Worm (Caenorhabditis elegans) whole organism, L1 larva: ENCODE results near the gene sur-7.

ENCODE experiments used
- C34B4.2 ChIP-seq: sonication (generic microtip); optimal IDR thresholded peaks from 2 replicates; lab custom pipeline; 2017; ENCODE audit warnings: mild to moderate bottlenecking, missing genetic modification characterization, missing compliant biosample characterization
- aha-1 ChIP-seq: fragments of 150-350 bp; optimal IDR thresholded peaks from 2 replicates; lab custom pipeline; 2014; ENCODE audit warnings: missing biosample characterization, missing genetic modification characterization
- ama-1 ChIP-seq: fragments of 150-350 bp; optimal IDR thresholded peaks from 2 replicates; lab custom pipeline; 2014
- ceh-8 ChIP-seq: fragments of 200-800 bp; sonication (Bioruptor generic); optimal IDR thresholded peaks from 2 replicates; lab custom pipeline; 2018; ENCODE audit warnings: mild to moderate bottlenecking, missing genetic modification characterization, moderate library complexity, missing compliant biosample characterization
- ceh-90 ChIP-seq: sonication (generic microtip); optimal IDR thresholded peaks from 2 replicates; lab custom pipeline; 2016; ENCODE audit warnings: missing genetic modification characterization, missing compliant biosample characterization
- dpl-1 ChIP-seq, 3 experiments: fragments of 150-350 bp in 2 of 3; sonication (generic microtip) in 1 of 3; optimal IDR thresholded peaks; 2 replicates each; lab custom pipeline; 2014 to 2017; ENCODE audit warnings: missing biosample characterization in 3 of 3, missing genetic modification characterization in 3 of 3, missing genetic modification reagents in 3 of 3
- dsc-1 ChIP-seq: sonication (generic microtip); optimal IDR thresholded peaks from 2 replicates; lab custom pipeline; 2016; ENCODE audit warnings: mild to moderate bottlenecking, missing genetic modification characterization, missing compliant biosample characterization
- efl-1 ChIP-seq, 4 experiments: fragments of 150-350 bp; optimal IDR thresholded peaks in 3 of 4; peaks in 1 of 4; 1 replicate in 1 of 4; 2 replicates in 3 of 4; lab custom pipeline; 2014; ENCODE audit warnings: missing biosample characterization in 2 of 4, missing genetic modification characterization in 2 of 4, missing genetic modification reagents in 2 of 4
- elt-2 ChIP-seq: sonication (generic microtip); optimal IDR thresholded peaks from 2 replicates; lab custom pipeline; 2016; ENCODE audit warnings: missing genetic modification characterization, mild to moderate bottlenecking, inconsistent platforms, missing compliant biosample characterization, missing genetic modification reagents
- elt-3 ChIP-seq, 6 experiments: fragments of 150-350 bp in 1 of 6; sonication (generic microtip); optimal IDR thresholded peaks; 2 replicates each; lab custom pipeline; 2017 to 2018; ENCODE audit warnings: missing biosample characterization in 6 of 6, missing genetic modification characterization in 6 of 6, inconsistent platforms in 1 of 6
- ets-5 ChIP-seq: fragments of 200-800 bp; sonication (Bioruptor generic); IDR thresholded peaks from 2 replicates; pipeline ENCODE4 v1.3.6; 2022; ENCODE audit warnings: missing genetic modification characterization, missing compliant biosample characterization
- fkh-4 ChIP-seq: sonication (generic microtip); optimal IDR thresholded peaks from 2 replicates; lab custom pipeline; 2016; ENCODE audit warnings: missing compliant biosample characterization, missing genetic modification characterization, borderline replicate concordance
- hlh-4 ChIP-seq: sonication (generic microtip); optimal IDR thresholded peaks from 2 replicates; lab custom pipeline; 2016; ENCODE audit warnings: mild to moderate bottlenecking, missing genetic modification characterization, missing compliant biosample characterization
- irx-1 ChIP-seq: sonication (generic microtip); optimal IDR thresholded peaks from 2 replicates; lab custom pipeline; 2016; ENCODE audit warnings: missing genetic modification characterization, missing compliant biosample characterization
- lin-14 ChIP-seq: fragments of 200-800 bp; sonication (Bioruptor generic); optimal IDR thresholded peaks from 2 replicates; lab custom pipeline; 2018; ENCODE audit warnings: mild to moderate bottlenecking, missing genetic modification characterization, moderate library complexity, missing compliant biosample characterization
- lin-35 ChIP-seq, 2 experiments: fragments of 150-350 bp; optimal IDR thresholded peaks; 2 replicates each; lab custom pipeline; 2014; ENCODE audit warnings: missing biosample characterization in 2 of 2, missing genetic modification characterization in 2 of 2, missing genetic modification reagents in 2 of 2
- lin-39 ChIP-seq: fragments of 150-350 bp; optimal IDR thresholded peaks from 2 replicates; lab custom pipeline; 2014; ENCODE audit warnings: missing biosample characterization, missing genetic modification reagents, missing genetic modification characterization
- mab-9 ChIP-seq: fragments of 200-800 bp; sonication (Bioruptor generic); IDR thresholded peaks from 2 replicates; pipeline ENCODE4 v1.3.6; 2022; ENCODE audit warnings: missing genetic modification reagents, missing genetic modification characterization, missing compliant biosample characterization
- mef-2 ChIP-seq: fragments of 150-350 bp; optimal IDR thresholded peaks from 2 replicates; lab custom pipeline; 2014; ENCODE audit warnings: missing biosample characterization, missing genetic modification characterization
- mep-1 ChIP-seq: fragments of 150-350 bp; optimal IDR thresholded peaks from 2 replicates; lab custom pipeline; 2014; ENCODE audit warnings: missing biosample characterization, missing genetic modification characterization
- nhr-11 ChIP-seq: fragments of 150-350 bp; optimal IDR thresholded peaks from 2 replicates; lab custom pipeline; 2014; ENCODE audit warnings: missing biosample characterization, missing genetic modification characterization
- nhr-19 ChIP-seq: fragments of 200-800 bp; sonication (Bioruptor generic); conservative IDR thresholded peaks from 2 replicates; pipeline ENCODE4 v1.3.6; 2022; ENCODE audit warnings: missing genetic modification characterization, missing compliant biosample characterization
- nhr-20 ChIP-seq: sonication (generic microtip); optimal IDR thresholded peaks from 2 replicates; lab custom pipeline; 2016; ENCODE audit warnings: mild to moderate bottlenecking, missing genetic modification characterization, missing compliant biosample characterization
- nhr-237 ChIP-seq: fragments of 150-350 bp; optimal IDR thresholded peaks from 2 replicates; lab custom pipeline; 2014; ENCODE audit warnings: missing biosample characterization, missing genetic modification characterization
- nhr-28 ChIP-seq: fragments of 150-350 bp; optimal IDR thresholded peaks from 2 replicates; lab custom pipeline; 2014; ENCODE audit warnings: missing biosample characterization, missing genetic modification characterization
- nhr-47 ChIP-seq: sonication (generic microtip); optimal IDR thresholded peaks from 2 replicates; lab custom pipeline; 2016; ENCODE audit warnings: mild to moderate bottlenecking, missing genetic modification characterization, moderate library complexity, missing compliant biosample characterization
- nhr-71 ChIP-seq: sonication (generic microtip); optimal IDR thresholded peaks from 2 replicates; lab custom pipeline; 2016; ENCODE audit warnings: mild to moderate bottlenecking, missing genetic modification characterization, moderate library complexity, missing compliant biosample characterization
- pax-3 ChIP-seq: fragments of 200-800 bp; sonication (Bioruptor generic); optimal IDR thresholded peaks from 2 replicates; lab custom pipeline; 2018; ENCODE audit warnings: mild to moderate bottlenecking, missing genetic modification characterization, moderate library complexity, missing compliant biosample characterization
- pqm-1 ChIP-seq: sonication (generic microtip); optimal IDR thresholded peaks from 3 replicates; lab custom pipeline; 2017; ENCODE audit warnings: missing biosample characterization, missing genetic modification characterization
- rnt-1 ChIP-seq: sonication (generic microtip); optimal IDR thresholded peaks from 2 replicates; lab custom pipeline; 2016; ENCODE audit warnings: mild to moderate bottlenecking, missing genetic modification characterization, moderate library complexity, missing compliant biosample characterization
- snu-23 ChIP-seq: sonication (generic microtip); optimal IDR thresholded peaks from 2 replicates; lab custom pipeline; 2016; ENCODE audit warnings: missing genetic modification characterization, missing compliant biosample characterization
- swsn-7 ChIP-seq: sonication (generic microtip); optimal IDR thresholded peaks from 2 replicates; lab custom pipeline; 2016; ENCODE audit warnings: missing genetic modification characterization, missing compliant biosample characterization
- tbx-2 ChIP-seq: sonication (generic microtip); optimal IDR thresholded peaks from 2 replicates; lab custom pipeline; 2016; ENCODE audit warnings: missing genetic modification characterization, missing compliant biosample characterization
- tlp-1 ChIP-seq: fragments of 150-350 bp; optimal IDR thresholded peaks from 2 replicates; lab custom pipeline; 2014; ENCODE audit warnings: missing biosample characterization, missing genetic modification characterization
- unc-130 ChIP-seq: fragments of 150-350 bp; optimal IDR thresholded peaks from 2 replicates; lab custom pipeline; 2017; ENCODE audit warnings: missing biosample characterization, missing genetic modification characterization, inconsistent platforms
- unc-62 ChIP-seq: fragments of 150-350 bp; optimal IDR thresholded peaks from 2 replicates; lab custom pipeline; 2014; ENCODE audit warnings: missing biosample characterization, missing genetic modification reagents, missing genetic modification characterization
- unc-98 ChIP-seq: fragments of 200-800 bp; sonication (Bioruptor generic); IDR thresholded peaks from 2 replicates; pipeline ENCODE4 v1.3.6; 2022; ENCODE audit warnings: missing genetic modification characterization, missing compliant biosample characterization
- ztf-11 ChIP-seq, 2 experiments: sonication (generic microtip); optimal IDR thresholded peaks; 2 replicates each; lab custom pipeline; 2016 to 2017; ENCODE audit warnings: missing genetic modification characterization in 2 of 2, missing biosample characterization in 1 of 2, missing compliant biosample characterization in 1 of 2
- ztf-4 ChIP-seq: fragments of 150-350 bp; optimal IDR thresholded peaks from 2 replicates; lab custom pipeline; 2014; ENCODE audit warnings: missing biosample characterization, missing genetic modification characterization

sur-7 gene

DNA sequence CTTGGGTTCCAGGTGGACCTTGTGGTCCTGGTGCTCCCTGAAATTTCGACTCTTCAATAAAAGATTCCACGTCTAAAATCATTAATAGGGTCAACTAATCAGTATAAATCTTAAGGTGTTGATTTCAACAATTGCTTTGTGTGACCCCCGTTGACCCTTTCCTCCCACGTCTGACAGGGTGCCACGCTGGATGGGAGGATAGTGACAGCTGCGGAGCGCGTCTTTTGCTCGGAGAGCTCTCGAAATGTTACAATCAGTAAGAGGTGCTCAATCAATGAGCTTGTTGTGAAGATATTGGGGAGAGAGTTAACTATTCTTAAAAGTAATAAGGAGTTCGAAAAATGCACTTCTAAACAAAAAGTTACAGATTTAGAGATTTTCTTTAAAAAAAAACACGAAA is 12.0 kb downstream of the sur-7 start:
- no peak for TF ChIP-seq elt-2
- TF ChIP-seq nhr-71 (tag; lab: Kevin White, UChicago): peak; percentile 39
- peak; percentile 15 for TF ChIP-seq lin-14 (GFP tag; lab: Kevin White, UChicago)
- TF ChIP-seq efl-1 (optimal IDR thresholded peaks at IDR 0.05; lab: Kevin White, UChicago): no peak
- peak in 1 of 2 experiments; percentile 13 for TF ChIP-seq efl-1 (GFP tag; optimal IDR thresholded peaks at IDR 0.05 in 1 of 2; lab: Kevin White, UChicago)
- TF ChIP-seq rnt-1 (tag; lab: Kevin White, UChicago): peak; percentile 55

DNA sequence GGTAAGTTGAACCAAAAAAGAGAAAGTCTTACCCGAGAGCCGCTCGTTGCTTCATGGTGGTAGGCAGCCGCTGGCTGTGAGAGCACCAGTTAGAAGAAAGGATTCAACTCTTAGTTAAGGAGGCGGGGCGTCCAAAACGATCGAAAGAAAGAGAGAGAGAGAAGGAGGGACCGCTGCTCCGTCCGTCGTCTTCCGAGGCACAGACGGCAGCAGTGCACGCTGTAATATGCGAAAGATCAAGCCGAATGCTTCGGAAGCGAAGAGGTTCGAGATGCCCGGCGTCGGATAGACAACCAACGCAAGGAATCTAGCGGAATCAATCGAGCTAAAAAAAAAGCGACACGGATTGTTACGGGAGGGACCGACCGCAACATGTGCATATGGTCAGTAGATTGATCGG is 12.9 kb downstream of the sur-7 start, which contains the start of gene let-2:
let-2 (minus strand) TSS at position 68 of the 400 bp plus-strand sequence.
- TF ChIP-seq ceh-8 (no peak), ceh-90 (tag; lab: Kevin White, UChicago) (no peak), nhr-19 (peak; percentile 17; the same call in 1 of the 2 replicates), nhr-11 (no peak), nhr-71 (tag; lab: Kevin White, UChicago) (peak; percentile 44), aha-1 (tag; lab: Kevin White, UChicago) (no peak), rnt-1 (tag; lab: Kevin White, UChicago) (peak; percentile 62), pax-3 (tag; lab: Kevin White, UChicago) (no peak), snu-23 (GFP tag; lab: Kevin White, UChicago) (peak; percentile 22), lin-14 (GFP tag; lab: Kevin White, UChicago) (peak; percentile 58), nhr-28 (tag; lab: Kevin White, UChicago) (no peak), mef-2 (no peak), pqm-1 (tag; lab: Kevin White, UChicago) (no peak), swsn-7 (tag; lab: Kevin White, UChicago) (no peak), ztf-4 (tag; lab: Kevin White, UChicago) (no peak), unc-98 (GFP tag; lab: Robert Waterston, UW) (no peak), unc-130 (no peak), lin-35 (GFP tag; optimal IDR thresholded peaks at IDR 0.05; lab: Kevin White, UChicago) (no peak), elt-3 (tag; optimal IDR thresholded peaks at IDR 0.05; lab: Kevin White, UChicago) (no peak), ama-1 (lab: Kevin White, UChicago) (no peak), nhr-20 (tag; lab: Kevin White, UChicago) (peak; percentile 15), hlh-4 (tag; lab: Kevin White, UChicago) (no peak), tlp-1 (tag; lab: Kevin White, UChicago) (no peak), lin-39 (tag; lab: Kevin White, UChicago) (no peak), elt-2 (no peak), dsc-1 (tag; lab: Kevin White, UChicago) (peak; percentile 25), C34B4.2 (tag; lab: Kevin White, UChicago) (no peak), mep-1 (tag; lab: Kevin White, UChicago) (no peak)

DNA sequence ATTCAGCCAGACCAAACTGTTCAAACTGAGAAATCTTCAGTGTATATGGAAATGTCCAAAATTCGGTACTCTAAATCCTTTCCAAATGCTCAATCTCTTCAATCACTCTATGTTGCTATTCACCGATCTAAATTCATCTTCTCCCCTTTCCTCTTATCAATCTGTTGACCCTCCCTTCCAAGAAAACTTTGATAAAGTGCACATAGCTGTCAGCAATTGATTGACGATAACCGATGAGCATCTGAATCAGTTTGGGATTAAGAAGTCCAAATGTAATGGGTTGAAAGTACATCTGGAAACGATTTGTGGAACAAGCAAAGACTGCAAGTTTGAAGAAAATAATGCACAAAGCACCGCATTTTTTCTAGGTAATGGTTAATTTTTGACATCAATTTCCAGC is 13.6 kb downstream of the sur-7 start:
- TF ChIP-seq mef-2: no peak
- no peak for TF ChIP-seq swsn-7 (tag; lab: Kevin White, UChicago)
- peak; percentile 56 for TF ChIP-seq rnt-1 (tag; lab: Kevin White, UChicago)
- no peak for TF ChIP-seq nhr-47 (tag; lab: Kevin White, UChicago)
- no peak for TF ChIP-seq ceh-90 (tag; lab: Kevin White, UChicago)
- TF ChIP-seq nhr-71 (tag; lab: Kevin White, UChicago): peak; percentile 66
- no peak for TF ChIP-seq dpl-1 (GFP tag; optimal IDR thresholded peaks at IDR 0.05; lab: Kevin White, UChicago)
- TF ChIP-seq nhr-237: no peak
- no peak for TF ChIP-seq elt-2
- TF ChIP-seq dsc-1 (tag; lab: Kevin White, UChicago): peak; percentile 74
- TF ChIP-seq fkh-4: peak; percentile 2
- no peak for TF ChIP-seq unc-62 (GFP tag; lab: Kevin White, UChicago)
- TF ChIP-seq nhr-19: peak; percentile 54
- no peak for TF ChIP-seq tbx-2 (tag; lab: Kevin White, UChicago)
- peak; percentile 43 for TF ChIP-seq lin-14 (GFP tag; lab: Kevin White, UChicago)

DNA sequence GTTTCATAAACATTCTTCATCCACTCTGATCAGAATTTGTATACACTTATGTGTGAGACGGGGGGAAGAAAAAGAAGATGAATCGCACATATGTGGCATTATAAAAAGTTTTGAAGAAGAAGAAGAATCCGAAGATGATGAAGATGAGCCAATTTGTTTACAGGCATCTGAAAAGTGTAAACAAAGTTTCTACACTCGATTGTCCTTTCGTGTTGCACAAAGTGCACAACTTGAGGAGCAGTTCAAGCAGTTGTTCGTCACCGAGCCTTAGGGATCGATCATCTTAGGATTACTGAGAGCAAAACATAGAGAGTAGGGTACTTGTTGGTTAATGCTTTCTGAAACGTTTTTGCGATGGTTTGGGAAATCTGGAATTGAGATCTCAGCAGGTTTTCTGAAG is 14.7 kb downstream of the sur-7 start:
- peak; percentile 15 for TF ChIP-seq nhr-71 (tag; lab: Kevin White, UChicago)
- peak; percentile 31 for TF ChIP-seq rnt-1 (tag; lab: Kevin White, UChicago)
- no peak for TF ChIP-seq pax-3 (tag; lab: Kevin White, UChicago)
- no peak for TF ChIP-seq mab-9 (GFP tag; lab: Robert Waterston, UW)
- TF ChIP-seq ets-5 (GFP tag; lab: Robert Waterston, UW): no peak
- no peak for TF ChIP-seq irx-1 (tag; lab: Kevin White, UChicago)
- TF ChIP-seq lin-14 (GFP tag; lab: Kevin White, UChicago): peak; percentile 7
- TF ChIP-seq ztf-11 (tag; optimal IDR thresholded peaks at IDR 0.05; lab: Kevin White, UChicago): no peak
